Worm (Caenorhabditis elegans): Measurements from ENCODE around the gene sra-36.

ce11 chrII:4518300-4518907 lies 22.1 kb downstream of the sra-36 start, which contains the start of gene hlh-1:
- TF ChIP-seq lsy-2 (tag; optimal IDR thresholded peaks at IDR 0.05) (peak; percentile 77 to 94), snu-23 (GFP tag; optimal IDR thresholded peaks at IDR 0.05) (peak; percentile 53), ceh-82 (tag; optimal IDR thresholded peaks at IDR 0.05) (no peak), mef-2 (tag; optimal IDR thresholded peaks at IDR 0.05) (no peak), mab-9 (GFP tag; IDR thresholded peaks at IDR 0.05) (no peak), ztf-11 (tag; optimal IDR thresholded peaks at IDR 0.05) (no peak), elt-3 (tag; optimal IDR thresholded peaks at IDR 0.05) (no peak), fkh-4 (tag; optimal IDR thresholded peaks at IDR 0.05; ENCODE audit: borderline replicate concordance) (no peak)
